Worm (Caenorhabditis elegans) whole organism, L1 larva: ENCODE data around the gene exos-7.

Experiments used
- C34B4.2 ChIP-seq: sonication (generic microtip); optimal IDR thresholded peaks from 2 replicates; lab custom pipeline; 2017; ENCODE audit warnings: mild to moderate bottlenecking, missing genetic modification characterization, missing compliant biosample characterization
- F16B12.6 ChIP-seq: fragments of 150-350 bp; optimal IDR thresholded peaks from 2 replicates; lab custom pipeline; 2014; ENCODE audit warnings: missing biosample characterization, missing genetic modification characterization
- aha-1 ChIP-seq: fragments of 150-350 bp; optimal IDR thresholded peaks from 2 replicates; lab custom pipeline; 2014; ENCODE audit warnings: missing biosample characterization, missing genetic modification characterization
- aly-2 ChIP-seq: fragments of 150-350 bp; optimal IDR thresholded peaks from 2 replicates; lab custom pipeline; 2014; ENCODE audit warnings: missing biosample characterization, missing genetic modification characterization
- ama-1 ChIP-seq: fragments of 150-350 bp; optimal IDR thresholded peaks from 2 replicates; lab custom pipeline; 2014
- ceh-63 ChIP-seq: fragments of 200-800 bp; sonication (Bioruptor generic); optimal IDR thresholded peaks from 2 replicates; lab custom pipeline; 2018; ENCODE audit warnings: mild to moderate bottlenecking, missing genetic modification characterization, missing compliant biosample characterization
- ceh-8 ChIP-seq: fragments of 200-800 bp; sonication (Bioruptor generic); optimal IDR thresholded peaks from 2 replicates; lab custom pipeline; 2018; ENCODE audit warnings: mild to moderate bottlenecking, missing genetic modification characterization, moderate library complexity, missing compliant biosample characterization
- ces-1 ChIP-seq: fragments of 150-350 bp; optimal IDR thresholded peaks from 2 replicates; lab custom pipeline; 2014; ENCODE audit warnings: missing biosample characterization, missing genetic modification reagents, missing genetic modification characterization
- dpl-1 ChIP-seq, 3 experiments: fragments of 150-350 bp in 2 of 3; sonication (generic microtip) in 1 of 3; optimal IDR thresholded peaks; 2 replicates each; lab custom pipeline; 2014 to 2017; ENCODE audit warnings: missing biosample characterization in 3 of 3, missing genetic modification characterization in 3 of 3, missing genetic modification reagents in 3 of 3
- dsc-1 ChIP-seq: sonication (generic microtip); optimal IDR thresholded peaks from 2 replicates; lab custom pipeline; 2016; ENCODE audit warnings: mild to moderate bottlenecking, missing genetic modification characterization, missing compliant biosample characterization
- efl-1 ChIP-seq, 4 experiments: fragments of 150-350 bp; optimal IDR thresholded peaks in 3 of 4; peaks in 1 of 4; 1 replicate in 1 of 4; 2 replicates in 3 of 4; lab custom pipeline; 2014; ENCODE audit warnings: missing biosample characterization in 2 of 4, missing genetic modification characterization in 2 of 4, missing genetic modification reagents in 2 of 4
- efl-3 ChIP-seq: fragments of 200-800 bp; sonication (Bioruptor generic); optimal IDR thresholded peaks from 2 replicates; lab custom pipeline; 2018; ENCODE audit warnings: mild to moderate bottlenecking, missing genetic modification characterization, missing compliant biosample characterization
- egl-27 ChIP-seq, 2 experiments: fragments of 150-350 bp in 1 of 2; sonication (generic microtip); optimal IDR thresholded peaks; 3 replicates each; lab custom pipeline; 2017 to 2018; ENCODE audit warnings: missing biosample characterization in 2 of 2, missing genetic modification characterization in 2 of 2, missing genetic modification reagents in 2 of 2
- ets-5 ChIP-seq: fragments of 200-800 bp; sonication (Bioruptor generic); IDR thresholded peaks from 2 replicates; pipeline ENCODE4 v1.3.6; 2022; ENCODE audit warnings: missing genetic modification characterization, missing compliant biosample characterization
- fkh-4 ChIP-seq: sonication (generic microtip); optimal IDR thresholded peaks from 2 replicates; lab custom pipeline; 2016; ENCODE audit warnings: missing compliant biosample characterization, missing genetic modification characterization, borderline replicate concordance
- hpl-2 ChIP-seq: fragments of 150-350 bp; optimal IDR thresholded peaks from 2 replicates; lab custom pipeline; 2014; ENCODE audit warnings: missing biosample characterization, missing genetic modification reagents, missing genetic modification characterization
- irx-1 ChIP-seq: sonication (generic microtip); optimal IDR thresholded peaks from 2 replicates; lab custom pipeline; 2016; ENCODE audit warnings: missing genetic modification characterization, missing compliant biosample characterization
- jun-1 ChIP-seq: fragments of 150-350 bp; optimal IDR thresholded peaks from 2 replicates; lab custom pipeline; 2014; ENCODE audit warnings: missing biosample characterization, missing genetic modification reagents, missing genetic modification characterization
- lin-13 ChIP-seq: fragments of 150-350 bp; optimal IDR thresholded peaks from 2 replicates; lab custom pipeline; 2014; ENCODE audit warnings: missing biosample characterization, missing genetic modification reagents, missing genetic modification characterization
- lin-39 ChIP-seq: fragments of 150-350 bp; optimal IDR thresholded peaks from 2 replicates; lab custom pipeline; 2014; ENCODE audit warnings: missing biosample characterization, missing genetic modification reagents, missing genetic modification characterization
- lsy-2 ChIP-seq, 2 experiments: fragments of 150-350 bp; optimal IDR thresholded peaks; 2 replicates each; lab custom pipeline; 2014; ENCODE audit warnings: missing biosample characterization in 2 of 2, missing genetic modification characterization in 2 of 2
- mab-9 ChIP-seq: fragments of 200-800 bp; sonication (Bioruptor generic); IDR thresholded peaks from 2 replicates; pipeline ENCODE4 v1.3.6; 2022; ENCODE audit warnings: missing genetic modification reagents, missing genetic modification characterization, missing compliant biosample characterization
- mdl-1 ChIP-seq, 2 experiments: fragments of 150-350 bp; optimal IDR thresholded peaks; 2 replicates each; lab custom pipeline; 2014 to 2017; ENCODE audit warnings: missing biosample characterization in 2 of 2, missing genetic modification characterization in 2 of 2, inconsistent platforms in 1 of 2
- mef-2 ChIP-seq: fragments of 150-350 bp; optimal IDR thresholded peaks from 2 replicates; lab custom pipeline; 2014; ENCODE audit warnings: missing biosample characterization, missing genetic modification characterization
- nhr-19 ChIP-seq: fragments of 200-800 bp; sonication (Bioruptor generic); conservative IDR thresholded peaks from 2 replicates; pipeline ENCODE4 v1.3.6; 2022; ENCODE audit warnings: missing genetic modification characterization, missing compliant biosample characterization
- nhr-20 ChIP-seq: sonication (generic microtip); optimal IDR thresholded peaks from 2 replicates; lab custom pipeline; 2016; ENCODE audit warnings: mild to moderate bottlenecking, missing genetic modification characterization, missing compliant biosample characterization
- nhr-237 ChIP-seq: fragments of 150-350 bp; optimal IDR thresholded peaks from 2 replicates; lab custom pipeline; 2014; ENCODE audit warnings: missing biosample characterization, missing genetic modification characterization
- nhr-47 ChIP-seq: sonication (generic microtip); optimal IDR thresholded peaks from 2 replicates; lab custom pipeline; 2016; ENCODE audit warnings: mild to moderate bottlenecking, missing genetic modification characterization, moderate library complexity, missing compliant biosample characterization
- nhr-71 ChIP-seq: sonication (generic microtip); optimal IDR thresholded peaks from 2 replicates; lab custom pipeline; 2016; ENCODE audit warnings: mild to moderate bottlenecking, missing genetic modification characterization, moderate library complexity, missing compliant biosample characterization
- nhr-84 ChIP-seq: sonication (generic microtip); optimal IDR thresholded peaks from 2 replicates; lab custom pipeline; 2017; ENCODE audit warnings: missing biosample characterization, missing genetic modification characterization
- nhr-85 ChIP-seq: sonication (generic microtip); peaks from one replicate; lab custom pipeline; 2016; ENCODE audit warnings: missing genetic modification characterization, inconsistent platforms, missing compliant biosample characterization
- nhr-90 ChIP-seq: sonication (generic microtip); optimal IDR thresholded peaks from 2 replicates; lab custom pipeline; 2016; ENCODE audit warnings: mild to moderate bottlenecking, missing genetic modification characterization, missing compliant biosample characterization; ENCODE audit not compliant: poor library complexity
- pqm-1 ChIP-seq: sonication (generic microtip); optimal IDR thresholded peaks from 3 replicates; lab custom pipeline; 2017; ENCODE audit warnings: missing biosample characterization, missing genetic modification characterization
- snpc-4 ChIP-seq: fragments of 150-350 bp; optimal IDR thresholded peaks from 2 replicates; lab custom pipeline; 2014; ENCODE audit warnings: missing biosample characterization, missing genetic modification characterization
- snu-23 ChIP-seq: sonication (generic microtip); optimal IDR thresholded peaks from 2 replicates; lab custom pipeline; 2016; ENCODE audit warnings: missing genetic modification characterization, missing compliant biosample characterization
- sox-4 ChIP-seq: sonication (generic microtip); optimal IDR thresholded peaks from 2 replicates; lab custom pipeline; 2016; ENCODE audit warnings: missing genetic modification characterization, missing compliant biosample characterization
- swsn-7 ChIP-seq: sonication (generic microtip); optimal IDR thresholded peaks from 2 replicates; lab custom pipeline; 2016; ENCODE audit warnings: missing genetic modification characterization, missing compliant biosample characterization
- tbx-2 ChIP-seq: sonication (generic microtip); optimal IDR thresholded peaks from 2 replicates; lab custom pipeline; 2016; ENCODE audit warnings: missing genetic modification characterization, missing compliant biosample characterization
- tlp-1 ChIP-seq: fragments of 150-350 bp; optimal IDR thresholded peaks from 2 replicates; lab custom pipeline; 2014; ENCODE audit warnings: missing biosample characterization, missing genetic modification characterization
- unc-130 ChIP-seq: fragments of 150-350 bp; optimal IDR thresholded peaks from 2 replicates; lab custom pipeline; 2017; ENCODE audit warnings: missing biosample characterization, missing genetic modification characterization, inconsistent platforms
- unc-62 ChIP-seq: fragments of 150-350 bp; optimal IDR thresholded peaks from 2 replicates; lab custom pipeline; 2014; ENCODE audit warnings: missing biosample characterization, missing genetic modification reagents, missing genetic modification characterization
- unc-98 ChIP-seq: fragments of 200-800 bp; sonication (Bioruptor generic); IDR thresholded peaks from 2 replicates; pipeline ENCODE4 v1.3.6; 2022; ENCODE audit warnings: missing genetic modification characterization, missing compliant biosample characterization
- xbp-1 ChIP-seq: sonication (generic microtip); optimal IDR thresholded peaks from 2 replicates; lab custom pipeline; 2016; ENCODE audit warnings: missing genetic modification characterization, missing compliant biosample characterization
- ztf-4 ChIP-seq: fragments of 150-350 bp; optimal IDR thresholded peaks from 2 replicates; lab custom pipeline; 2014; ENCODE audit warnings: missing biosample characterization, missing genetic modification characterization

Gene exos-7

ce11 chrV:20845524-20846208, 7.0 kb downstream of the exos-7 start, which contains the start of the genes F31D4.2 and fkb-6 (continued):
- TF ChIP-seq lsy-2 (tag; optimal IDR thresholded peaks at IDR 0.05; lab: Kevin White, UChicago) = peak; percentile 96 to 99
- peak; percentile 88 for TF ChIP-seq swsn-7 (tag; lab: Kevin White, UChicago)
- TF ChIP-seq efl-3 (GFP tag; lab: Kevin White, UChicago) = no peak
- TF ChIP-seq fkh-4 = no peak
- TF ChIP-seq aly-2 (tag; lab: Kevin White, UChicago) = no peak
- peak; percentile 89 for TF ChIP-seq nhr-71 (tag; lab: Kevin White, UChicago)
- peak; percentile 57; the same call in 1 of the 2 replicates for TF ChIP-seq mab-9 (GFP tag; lab: Robert Waterston, UW)
- TF ChIP-seq xbp-1 (tag; lab: Kevin White, UChicago) = peak; percentile 76
- TF ChIP-seq snu-23 (GFP tag; lab: Kevin White, UChicago) = peak; percentile 94
- peak; percentile 51 for TF ChIP-seq ztf-4 (tag; lab: Kevin White, UChicago)
- peak; percentile 84 for TF ChIP-seq nhr-19 (GFP tag; lab: Robert Waterston, UW)
- TF ChIP-seq lin-39 (tag; lab: Kevin White, UChicago) = peak; percentile 7
- TF ChIP-seq C34B4.2 (tag; lab: Kevin White, UChicago) = no peak
- peak; percentile 20 for TF ChIP-seq ceh-8 (GFP tag; lab: Kevin White, UChicago)
- peak; percentile 73 for TF ChIP-seq nhr-90 (tag; lab: Kevin White, UChicago)
- TF ChIP-seq pqm-1 (tag; lab: Kevin White, UChicago) = no peak
- TF ChIP-seq hpl-2 (GFP tag; lab: Kevin White, UChicago) = no peak
- no peak for TF ChIP-seq unc-62
- TF ChIP-seq nhr-84 (tag; lab: Kevin White, UChicago) = no peak
- TF ChIP-seq unc-130 = peak; percentile 91
- TF ChIP-seq mdl-1 (tag; optimal IDR thresholded peaks at IDR 0.05; lab: Kevin White, UChicago) = peak in 1 of 2 experiments; percentile 66
- no peak for TF ChIP-seq tlp-1 (tag; lab: Kevin White, UChicago)
- TF ChIP-seq lin-13 (GFP tag; lab: Kevin White, UChicago) = peak; percentile 66
- TF ChIP-seq irx-1 (tag; lab: Kevin White, UChicago) = peak; percentile 75
- TF ChIP-seq nhr-237 (tag; lab: Kevin White, UChicago) = peak; percentile 2
- TF ChIP-seq ets-5 (GFP tag; lab: Robert Waterston, UW) = no peak
- no peak for TF ChIP-seq mef-2 (tag; lab: Kevin White, UChicago)
- no peak for TF ChIP-seq unc-98 (GFP tag; lab: Robert Waterston, UW)
- TF ChIP-seq egl-27 (tag; optimal IDR thresholded peaks at IDR 0.05; lab: Kevin White, UChicago) = no peak
- peak; percentile 68 to 70 for TF ChIP-seq efl-1 (optimal IDR thresholded peaks at IDR 0.05; lab: Kevin White, UChicago)
- TF ChIP-seq efl-1 (GFP tag; optimal IDR thresholded peaks at IDR 0.05 in 1 of 2; lab: Kevin White, UChicago) = peak; percentile 70 to 95
- no peak for TF ChIP-seq ceh-63 (GFP tag; lab: Kevin White, UChicago)
- no peak for TF ChIP-seq ces-1 (GFP tag; lab: Kevin White, UChicago)

ce11 chrV:20847743-20848229, 9.1 kb downstream of the exos-7 start:
- TF ChIP-seq mef-2 (tag; lab: Kevin White, UChicago) (no peak), nhr-85 (tag; lab: Kevin White, UChicago) (peak; percentile 23), ceh-8 (GFP tag; lab: Kevin White, UChicago) (no peak), aly-2 (tag; lab: Kevin White, UChicago) (peak; percentile 87), swsn-7 (tag; lab: Kevin White, UChicago) (peak; percentile 8), lin-39 (tag; lab: Kevin White, UChicago) (no peak), lsy-2 (tag; optimal IDR thresholded peaks at IDR 0.05; lab: Kevin White, UChicago) (no peak), aha-1 (tag; lab: Kevin White, UChicago) (no peak), nhr-20 (peak; percentile 9), nhr-71 (tag; lab: Kevin White, UChicago) (peak; percentile 28), hpl-2 (GFP tag; lab: Kevin White, UChicago) (no peak), F16B12.6 (tag; lab: Kevin White, UChicago) (no peak), ama-1 (peak; percentile 91), dpl-1 (GFP tag; optimal IDR thresholded peaks at IDR 0.05; lab: Kevin White, UChicago) (no peak), sox-4 (tag; lab: Kevin White, UChicago) (no peak), lin-13 (GFP tag; lab: Kevin White, UChicago) (no peak), snu-23 (GFP tag; lab: Kevin White, UChicago) (peak; percentile 24), jun-1 (tag; lab: Kevin White, UChicago) (no peak), tbx-2 (no peak), nhr-47 (peak; percentile 33), unc-130 (no peak), dsc-1 (tag; lab: Kevin White, UChicago) (peak; percentile 16), snpc-4 (no peak)
